Worm (Caenorhabditis elegans) whole organism, mixed stage, embryonic: ENCODE results near the gene ugt-46.

ENCODE experiments used
- bed-3 ChIP-seq: fragments of 200-800 bp; sonication (Bioruptor generic); optimal IDR thresholded peaks from 3 replicates; lab custom pipeline; 2018; ENCODE audit warnings: mild to moderate bottlenecking, missing genetic modification characterization, moderate library complexity, missing compliant biosample characterization
- blmp-1 ChIP-seq: fragments of 150-350 bp; optimal IDR thresholded peaks from 2 replicates; lab custom pipeline; 2014; ENCODE audit warnings: missing biosample characterization, missing genetic modification characterization
- ceh-43 ChIP-seq: fragments of 200-800 bp; sonication (Bioruptor generic); optimal IDR thresholded peaks from 2 replicates; lab custom pipeline; 2018; ENCODE audit warnings: mild to moderate bottlenecking, missing genetic modification characterization, moderate library complexity, missing compliant biosample characterization
- ceh-83 ChIP-seq: fragments of 200-800 bp; sonication (Bioruptor generic); optimal IDR thresholded peaks from 2 replicates; lab custom pipeline; 2018; ENCODE audit warnings: mild to moderate bottlenecking, missing genetic modification characterization, missing compliant biosample characterization
- ces-1 ChIP-seq: fragments of 150-350 bp; optimal IDR thresholded peaks from 2 replicates; lab custom pipeline; 2014; ENCODE audit warnings: missing biosample characterization, missing genetic modification reagents, missing genetic modification characterization
- elt-1 ChIP-seq: sonication (generic microtip); optimal IDR thresholded peaks from 2 replicates; lab custom pipeline; 2017; ENCODE audit warnings: missing genetic modification characterization, mild to moderate bottlenecking, missing compliant biosample characterization, antibody characterized with exemption, moderate library complexity, borderline replicate concordance; ENCODE audit not compliant: insufficient read depth
- elt-3 ChIP-seq: fragments of 150-350 bp; optimal IDR thresholded peaks from 2 replicates; lab custom pipeline; 2014; ENCODE audit warnings: missing biosample characterization, missing genetic modification characterization
- flh-1 ChIP-seq: fragments of 200-800 bp; sonication (Bioruptor generic); optimal IDR thresholded peaks from 2 replicates; lab custom pipeline; 2018; ENCODE audit warnings: mild to moderate bottlenecking, missing genetic modification characterization, moderate library complexity, missing compliant biosample characterization
- ham-2 ChIP-seq: fragments of 200-800 bp; sonication (Bioruptor generic); optimal IDR thresholded peaks from 2 replicates; lab custom pipeline; 2018; ENCODE audit warnings: mild to moderate bottlenecking, missing genetic modification characterization, missing compliant biosample characterization
- hlh-1 ChIP-seq: fragments of 150-350 bp; optimal IDR thresholded peaks from 2 replicates; lab custom pipeline; 2014; ENCODE audit warnings: missing biosample characterization, missing genetic modification reagents, missing genetic modification characterization
- lin-13 ChIP-seq: fragments of 150-350 bp; optimal IDR thresholded peaks from 2 replicates; lab custom pipeline; 2014; ENCODE audit warnings: missing biosample characterization, missing genetic modification characterization
- lsy-2 ChIP-seq: fragments of 150-350 bp; optimal IDR thresholded peaks from 2 replicates; lab custom pipeline; 2014; ENCODE audit warnings: missing biosample characterization, missing genetic modification characterization
- mab-5 ChIP-seq: fragments of 150-350 bp; optimal IDR thresholded peaks from 2 replicates; lab custom pipeline; 2014; ENCODE audit warnings: missing biosample characterization, missing genetic modification characterization
- mep-1 ChIP-seq: fragments of 150-350 bp; optimal IDR thresholded peaks from 2 replicates; lab custom pipeline; 2017; ENCODE audit warnings: missing biosample characterization, missing genetic modification reagents, missing genetic modification characterization, inconsistent platforms
- mls-2 ChIP-seq: sonication (generic microtip); optimal IDR thresholded peaks from 2 replicates; lab custom pipeline; 2016; ENCODE audit warnings: mild to moderate bottlenecking, missing genetic modification characterization, moderate library complexity, missing compliant biosample characterization
- nhr-12 ChIP-seq: fragments of 150-350 bp; optimal IDR thresholded peaks from 2 replicates; lab custom pipeline; 2014; ENCODE audit warnings: missing biosample characterization, missing genetic modification characterization
- nhr-2 ChIP-seq: fragments of 150-350 bp; optimal IDR thresholded peaks from 2 replicates; lab custom pipeline; 2014; ENCODE audit warnings: missing biosample characterization, missing genetic modification characterization
- nhr-237 ChIP-seq: fragments of 150-350 bp; optimal IDR thresholded peaks from 2 replicates; lab custom pipeline; 2014; ENCODE audit warnings: missing biosample characterization, missing genetic modification characterization
- nhr-28 ChIP-seq: fragments of 150-350 bp; optimal IDR thresholded peaks from 2 replicates; lab custom pipeline; 2014; ENCODE audit warnings: missing biosample characterization, missing genetic modification characterization
- pha-4 ChIP-seq: fragments of 150-350 bp; optimal IDR thresholded peaks from 2 replicates; lab custom pipeline; 2018; ENCODE audit warnings: missing biosample characterization, missing genetic modification reagents, missing genetic modification characterization
- sem-2 ChIP-seq: fragments of 200-800 bp; sonication (Bioruptor generic); optimal IDR thresholded peaks from 2 replicates; lab custom pipeline; 2018; ENCODE audit warnings: mild to moderate bottlenecking, missing genetic modification characterization, missing compliant biosample characterization
- sptf-1 ChIP-seq: sonication (generic microtip); optimal IDR thresholded peaks from 2 replicates; lab custom pipeline; 2017; ENCODE audit warnings: mild to moderate bottlenecking, missing genetic modification characterization, moderate library complexity, missing compliant biosample characterization
- tbx-8 ChIP-seq: fragments of 200-800 bp; sonication (Bioruptor generic); optimal IDR thresholded peaks from 2 replicates; lab custom pipeline; 2018; ENCODE audit warnings: mild to moderate bottlenecking, missing genetic modification characterization, moderate library complexity, missing compliant biosample characterization
- unc-120 ChIP-seq: sonication (generic microtip); optimal IDR thresholded peaks from 2 replicates; lab custom pipeline; 2017; ENCODE audit warnings: missing genetic modification characterization, missing compliant biosample characterization; ENCODE audit not compliant: poor library complexity, severe bottlenecking
- unc-39 ChIP-seq: fragments of 150-350 bp; optimal IDR thresholded peaks from 2 replicates; lab custom pipeline; 2014; ENCODE audit warnings: missing biosample characterization, missing genetic modification characterization
- unc-62 ChIP-seq: fragments of 150-350 bp; optimal IDR thresholded peaks from 2 replicates; lab custom pipeline; 2014; ENCODE audit warnings: missing biosample characterization, missing genetic modification reagents, missing genetic modification characterization
- zip-8 ChIP-seq: fragments of 150-350 bp; optimal IDR thresholded peaks from 2 replicates; lab custom pipeline; 2014; ENCODE audit warnings: missing biosample characterization, missing genetic modification characterization
- ztf-11 ChIP-seq: fragments of 150-350 bp; optimal IDR thresholded peaks from 2 replicates; lab custom pipeline; 2014; ENCODE audit warnings: missing biosample characterization, missing genetic modification characterization

ugt-46 gene

ce11 chrX:524498-524897 is 5.6 kb downstream of the ugt-46 start:
- TF ChIP-seq nhr-28 (tag; lab: Kevin White, UChicago), result no peak
- TF ChIP-seq mab-5 (tag; lab: Kevin White, UChicago), result no peak
- TF ChIP-seq pha-4 (tag; lab: Kevin White, UChicago), result no peak
- no peak for TF ChIP-seq elt-3
- TF ChIP-seq ztf-11 (tag; lab: Kevin White, UChicago), result no peak
- TF ChIP-seq ceh-43 (GFP tag; lab: Kevin White, UChicago), result no peak
- no peak for TF ChIP-seq sem-2 (GFP tag; lab: Kevin White, UChicago)
- TF ChIP-seq elt-1, result no peak
- TF ChIP-seq unc-39 (tag; lab: Kevin White, UChicago), result no peak
- TF ChIP-seq lsy-2, result no peak
- no peak for TF ChIP-seq mls-2
- TF ChIP-seq ceh-83 (GFP tag; lab: Kevin White, UChicago), result no peak
- no peak for TF ChIP-seq zip-8

ce11 chrX:520881-521280 is 9.2 kb downstream of the ugt-46 start, which contains the start of gene B0310.3:
Gene B0310.3 (minus strand): TSS chrX:520981.
- TF ChIP-seq hlh-1 (tag; lab: Kevin White, UChicago), result no peak
- no peak for TF ChIP-seq ceh-43 (GFP tag; lab: Kevin White, UChicago)
- no peak for TF ChIP-seq flh-1 (GFP tag; lab: Kevin White, UChicago)
- TF ChIP-seq elt-1, result no peak
- TF ChIP-seq lin-13 (tag; lab: Kevin White, UChicago), result no peak
- no peak for TF ChIP-seq tbx-8 (GFP tag; lab: Kevin White, UChicago)
- TF ChIP-seq sptf-1, result no peak
- TF ChIP-seq nhr-12, result no peak
- TF ChIP-seq mls-2, result no peak
- TF ChIP-seq mep-1 (tag; lab: Kevin White, UChicago), result no peak
- TF ChIP-seq unc-39 (tag; lab: Kevin White, UChicago), result no peak
- no peak for TF ChIP-seq nhr-28 (tag; lab: Kevin White, UChicago)
- TF ChIP-seq unc-62, result no peak
- TF ChIP-seq elt-3, result no peak

- no peak for TF ChIP-seq mls-2
- no peak for TF ChIP-seq ces-1
- no peak for TF ChIP-seq pha-4 (tag; lab: Kevin White, UChicago)
- TF ChIP-seq elt-3, result no peak
- TF ChIP-seq tbx-8 (GFP tag; lab: Kevin White, UChicago), result no peak
- no peak for TF ChIP-seq mep-1 (tag; lab: Kevin White, UChicago)
- TF ChIP-seq mab-5 (tag; lab: Kevin White, UChicago), result no peak
- no peak for TF ChIP-seq ztf-11 (tag; lab: Kevin White, UChicago)
- no peak for TF ChIP-seq nhr-237
- no peak for TF ChIP-seq nhr-12
These were observed 16.1 kb downstream of the ugt-46 start for ce11 chrX:514023-514422.

- TF ChIP-seq hlh-1 (tag; lab: Kevin White, UChicago), result no peak
- no peak for TF ChIP-seq nhr-2
- TF ChIP-seq sem-2 (GFP tag; lab: Kevin White, UChicago), result no peak
- no peak for TF ChIP-seq mab-5 (tag; lab: Kevin White, UChicago)
- TF ChIP-seq ham-2, result no peak
- no peak for TF ChIP-seq lin-13 (tag; lab: Kevin White, UChicago)
- TF ChIP-seq pha-4 (tag; lab: Kevin White, UChicago), result no peak
- TF ChIP-seq bed-3, result no peak
- TF ChIP-seq unc-120 (tag; lab: Kevin White, UChicago), result no peak
These were observed 23.2 kb downstream of the ugt-46 start, which contains the start of gene B0310.2 for ce11 chrX:506848-507247. Gene B0310.2 (minus strand): TSS chrX:506948.

- TF ChIP-seq lsy-2, result no peak
- TF ChIP-seq hlh-1 (tag; lab: Kevin White, UChicago), result no peak
- no peak for TF ChIP-seq ztf-11 (tag; lab: Kevin White, UChicago)
- no peak for TF ChIP-seq tbx-8 (GFP tag; lab: Kevin White, UChicago)
- no peak for TF ChIP-seq mab-5 (tag; lab: Kevin White, UChicago)
- TF ChIP-seq, all 35 proteins: peak for 0
These were observed 25.1 kb downstream of the ugt-46 start for ce11 chrX:505014-505413.

- TF ChIP-seq unc-120 (tag; lab: Kevin White, UChicago) (no peak), blmp-1 (tag; lab: Kevin White, UChicago) (no peak), elt-1 (peak; percentile 40), lsy-2 (peak; percentile 43), mls-2 (no peak), lin-13 (tag; lab: Kevin White, UChicago) (no peak)
These were observed 25.8 kb downstream of the ugt-46 start for ce11 chrX:504046-504843.
